Worm (Caenorhabditis elegans) whole organism, L4 larva: ENCODE data around the gene zip-11.
A peak's percentile ranks its signal among the peaks of the same experiment; 100 is the strongest.

Source experiments
- R02D3.7 ChIP-seq: fragments of 150-350 bp; sonication (generic microtip); optimal IDR thresholded peaks from 3 replicates; lab custom pipeline; 2014; ENCODE audit warnings: missing biosample characterization, missing genetic modification characterization
- ZK337.2 ChIP-seq: fragments of 200-800 bp; sonication (Bioruptor generic); IDR thresholded peaks from 2 replicates; pipeline ENCODE4 v1.3.6; 2022; ENCODE audit warnings: missing genetic modification reagents, missing genetic modification characterization, missing compliant biosample characterization
- ZK546.5 ChIP-seq, 2 experiments: sonication (generic microtip); optimal IDR thresholded peaks; 2 replicates each; lab custom pipeline; 2017; ENCODE audit warnings: missing biosample characterization in 2 of 2, missing genetic modification characterization in 2 of 2
- hlh-30 ChIP-seq: sonication (generic microtip); optimal IDR thresholded peaks from 2 replicates; lab custom pipeline; 2017; ENCODE audit warnings: antibody characterized with exemption, mild to moderate bottlenecking, missing genetic modification characterization, missing compliant biosample characterization; ENCODE audit not compliant: insufficient read depth
- pha-4 ChIP-seq, 2 experiments: fragments of 150-350 bp in 1 of 2; fragments of 200-800 bp in 1 of 2; sonication (Bioruptor generic) in 1 of 2; IDR thresholded peaks in 1 of 2; optimal IDR thresholded peaks in 1 of 2; 2 replicates each; pipeline versions ENCODE4 v1.3.6 to Lab custom; 2014 to 2022; ENCODE audit warnings: missing genetic modification characterization in 2 of 2, missing genetic modification reagents in 2 of 2, missing biosample characterization in 1 of 2, missing compliant biosample characterization in 1 of 2

ce11 chrIV:3337275-3337674, 26.2 kb downstream of the zip-11 start:
- TF ChIP-seq ZK546.5 (tag; optimal IDR thresholded peaks at IDR 0.05; lab: Kevin White, UChicago) (no peak), R02D3.7 (no peak), pha-4 (GFP tag; IDR thresholded peaks at IDR 0.05; lab: Robert Waterston, UW) (peak; percentile 75; the same call in 1 of the 2 replicates), pha-4 (tag; optimal IDR thresholded peaks at IDR 0.05; lab: Kevin White, UChicago) (no peak), ZK337.2 (GFP tag; lab: Robert Waterston, UW) (no peak), hlh-30 (no peak)
